Worm (Caenorhabditis elegans): ENCODE measurements around the gene F53H4.4.

DNA sequence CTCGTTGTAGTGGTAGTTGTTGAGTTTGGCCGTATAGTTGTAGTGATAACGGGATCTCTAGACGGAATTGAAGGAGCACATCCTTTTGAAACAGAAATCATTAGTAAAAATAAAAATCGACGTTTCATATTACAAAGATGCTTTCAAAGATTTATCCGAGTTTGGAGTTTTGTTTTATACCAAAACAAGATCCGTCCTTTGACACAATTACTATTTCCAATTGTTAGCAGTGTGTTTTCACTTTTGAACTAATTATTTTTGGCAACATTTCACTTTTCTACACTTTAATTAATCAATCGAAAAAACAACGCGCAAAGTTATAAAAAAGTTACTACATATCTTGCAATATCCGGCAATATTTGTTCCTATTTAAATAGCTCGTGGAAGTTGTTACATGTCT, 50.8 kb downstream of the F53H4.4 start, which contains the start of the genes F31B9.4 and F31B9.2:
- TF ChIP-seq klf-2 (GFP tag; conservative IDR thresholded peaks at IDR 0.05) (no peak), flt-1 (GFP tag; IDR thresholded peaks at IDR 0.05) (no peak)
